Fruit fly (Drosophila melanogaster): Measurements from ENCODE around the gene mRpS7.

The mRpS7 gene

DNA sequence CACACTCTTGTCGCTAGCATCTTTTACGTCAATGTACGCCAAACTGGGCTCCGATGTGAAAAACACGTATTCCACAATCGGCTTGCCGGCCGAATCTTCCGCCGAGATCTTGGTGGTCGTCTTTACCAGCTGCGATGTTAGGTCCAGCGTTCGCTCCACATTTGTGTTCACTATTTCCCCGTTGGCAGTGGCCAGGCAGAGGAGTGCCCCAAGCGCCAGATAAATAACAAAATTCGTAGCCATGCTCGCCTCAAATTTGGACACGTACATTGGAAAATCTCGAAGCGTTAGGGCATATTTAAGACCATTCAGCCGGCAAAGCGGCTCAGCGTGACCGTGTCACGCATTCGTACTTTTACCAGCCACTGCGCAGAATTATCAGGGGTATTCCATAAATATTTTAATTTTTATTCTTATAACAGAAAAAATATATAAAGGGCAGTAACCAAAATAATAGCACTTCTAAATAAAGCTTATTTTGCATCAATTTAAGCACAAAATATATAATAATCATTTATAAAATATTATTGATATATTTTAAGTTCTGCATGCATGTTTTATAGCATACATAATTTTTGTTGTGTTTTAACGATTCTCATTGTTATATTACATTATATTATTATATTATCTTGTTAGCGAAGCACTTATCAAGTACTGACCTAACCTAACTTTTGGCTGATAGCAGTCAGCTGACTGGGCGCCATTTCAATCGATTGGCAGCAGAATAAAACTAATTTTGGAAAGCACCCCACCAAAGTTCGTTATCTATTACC is 10.8 kb upstream of the mRpS7 start, which contains the start of the genes CG33303 and dpr19:
CG33303 (minus strand) TSS at position 294 of the 773 bp plus-strand sequence.
dpr19 (plus strand) TSS at position 705 of the 773 bp plus-strand sequence.
- TF ChIP-seq CTCF (optimal IDR thresholded peaks at IDR 0.05) (no peak), CG8478 (optimal IDR thresholded peaks at IDR 0.05) (no peak)

dm6 chr2L:10376276-10376675 is 10.2 kb upstream of the mRpS7 start:
- no peak for TF ChIP-seq CG8478 (optimal IDR thresholded peaks at IDR 0.05)
- no peak for TF ChIP-seq CTCF (optimal IDR thresholded peaks at IDR 0.05)

DNA sequence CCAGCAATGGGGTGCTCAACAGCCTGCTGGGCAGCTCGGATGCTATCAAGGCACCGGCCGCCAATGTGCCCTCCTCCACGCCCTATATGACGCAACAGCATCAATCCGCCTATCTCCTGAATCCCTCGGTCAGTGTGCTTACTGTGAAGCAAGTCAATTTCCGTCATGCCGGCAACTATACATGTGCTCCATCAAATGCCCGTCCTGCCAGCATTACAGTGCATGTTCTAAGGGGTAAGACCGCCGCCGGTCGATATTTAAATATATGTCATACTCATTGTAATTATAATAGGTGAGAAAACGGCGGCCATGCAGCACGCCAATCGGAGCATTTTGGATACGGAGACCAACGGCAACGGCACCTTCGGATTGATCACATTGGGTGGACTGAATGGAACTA is 7.8 kb upstream of the mRpS7 start:
- no peak for TF ChIP-seq CTCF (optimal IDR thresholded peaks at IDR 0.05)
- TF ChIP-seq CG8478 (optimal IDR thresholded peaks at IDR 0.05), result no peak

DNA sequence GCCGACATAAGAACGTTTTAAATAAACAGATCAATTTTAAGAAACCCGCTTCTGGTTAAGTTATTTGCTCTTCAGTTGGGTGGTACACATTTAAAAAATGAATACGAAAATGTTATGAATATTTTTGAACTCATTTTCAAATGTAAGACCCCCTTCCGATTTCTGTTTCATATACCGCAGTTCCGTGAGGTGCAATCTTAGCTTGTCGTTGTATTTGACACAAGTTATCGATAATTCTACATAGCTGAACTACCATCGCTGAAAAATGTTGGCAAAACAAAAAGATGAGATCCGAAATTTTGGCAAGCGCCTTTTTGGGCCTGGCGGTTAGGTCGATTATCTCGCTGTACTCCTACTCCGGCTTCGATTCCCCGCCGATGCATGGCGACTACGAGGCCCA is 6.6 kb upstream of the mRpS7 start, which contains the start of gene gny:
gny (plus strand) TSS at position 239 of the 400 bp plus-strand sequence.
- TF ChIP-seq CTCF (optimal IDR thresholded peaks at IDR 0.05), result peak; percentile 12 to 32
- TF ChIP-seq CG8478 (optimal IDR thresholded peaks at IDR 0.05), result no peak

DNA sequence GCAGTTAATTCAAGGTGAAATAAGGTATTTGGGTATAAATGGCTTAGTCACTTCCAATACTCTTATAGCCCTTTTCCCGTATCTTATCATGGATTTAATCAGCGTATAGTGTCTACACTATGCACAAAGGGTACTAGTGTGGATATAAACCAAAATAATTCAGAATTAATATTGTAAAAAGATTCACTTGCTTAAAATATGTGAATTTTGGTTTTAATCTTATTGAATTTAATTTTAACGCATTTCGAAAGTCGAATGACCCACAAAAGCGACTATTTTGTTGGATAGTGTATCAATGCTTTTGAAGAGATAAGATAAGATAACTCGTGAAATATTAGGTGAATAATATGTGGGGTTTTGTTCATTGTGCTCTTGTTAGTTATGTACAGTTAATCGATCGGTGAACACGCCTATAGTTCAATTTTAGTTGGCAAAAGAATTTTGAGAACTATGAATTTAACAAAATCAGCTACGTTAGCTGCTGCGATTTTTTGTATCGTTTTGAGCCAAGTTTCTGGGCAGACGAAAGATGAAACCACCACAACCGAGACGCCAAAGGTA is 4.5 kb upstream of the mRpS7 start, which contains the start of gene CG5096:
CG5096 (plus strand) TSS at position 374 of the 561 bp plus-strand sequence.
- TF ChIP-seq CG8478 (optimal IDR thresholded peaks at IDR 0.05), result no peak
- TF ChIP-seq CTCF (optimal IDR thresholded peaks at IDR 0.05), result no peak

- TF ChIP-seq CG8478 (optimal IDR thresholded peaks at IDR 0.05) (no peak), CTCF (optimal IDR thresholded peaks at IDR 0.05) (no peak)
These were observed 362 bp downstream of the mRpS7 start for dm6 chr2L:10386824-10387223.

DNA sequence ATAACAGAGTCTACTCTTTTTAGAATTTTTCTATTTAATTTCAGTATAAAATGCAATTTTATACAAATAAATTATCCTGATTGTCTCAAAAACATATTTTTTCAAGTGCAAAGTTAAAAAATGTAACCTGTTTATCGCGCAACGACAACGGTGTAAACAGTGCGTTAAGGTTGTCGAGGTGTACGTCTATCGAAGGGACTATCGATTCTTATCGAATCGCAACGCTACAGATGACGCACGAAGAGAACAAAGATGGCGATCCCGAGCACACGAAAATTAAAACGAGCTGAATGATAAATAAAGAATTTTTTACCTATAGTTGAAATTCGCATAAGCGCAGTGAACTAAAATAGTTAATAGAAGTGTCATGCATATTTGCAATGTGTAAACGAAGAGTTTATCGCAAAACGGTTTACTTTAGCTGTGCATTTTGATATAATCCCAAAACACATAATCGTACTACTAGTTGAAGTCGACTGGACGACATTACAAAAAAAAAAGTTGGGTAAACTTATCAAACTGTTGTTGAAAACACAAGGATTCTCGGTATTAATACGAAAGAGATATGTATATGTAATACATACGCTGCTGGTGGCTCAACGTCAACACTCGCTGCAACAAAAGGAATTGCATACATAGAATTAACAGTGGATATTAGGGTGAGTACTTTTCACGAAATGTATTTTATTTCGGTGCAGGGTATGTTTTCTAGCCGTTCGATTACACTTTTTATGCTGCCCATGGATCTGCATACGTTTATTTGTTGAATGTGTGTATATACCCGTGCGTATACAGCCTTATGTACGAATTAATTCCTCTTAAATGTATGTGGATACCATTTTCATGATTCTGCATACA is 1.6 kb downstream of the mRpS7 start, which contains the start of gene da:
da (plus strand) TSS at position 237 of the 858 bp plus-strand sequence.
- no peak for TF ChIP-seq CG8478 (optimal IDR thresholded peaks at IDR 0.05)
- TF ChIP-seq CTCF (optimal IDR thresholded peaks at IDR 0.05), result peak in 1 of 2 experiments; percentile 51

- TF ChIP-seq CG8478 (optimal IDR thresholded peaks at IDR 0.05), result no peak
- TF ChIP-seq CTCF (optimal IDR thresholded peaks at IDR 0.05), result no peak
These were observed 7.0 kb downstream of the mRpS7 start for dm6 chr2L:10393467-10393866.

- TF ChIP-seq CG8478 (optimal IDR thresholded peaks at IDR 0.05), result no peak
- TF ChIP-seq CTCF (optimal IDR thresholded peaks at IDR 0.05), result no peak
These were observed 8.6 kb downstream of the mRpS7 start for dm6 chr2L:10395035-10395434.

DNA sequence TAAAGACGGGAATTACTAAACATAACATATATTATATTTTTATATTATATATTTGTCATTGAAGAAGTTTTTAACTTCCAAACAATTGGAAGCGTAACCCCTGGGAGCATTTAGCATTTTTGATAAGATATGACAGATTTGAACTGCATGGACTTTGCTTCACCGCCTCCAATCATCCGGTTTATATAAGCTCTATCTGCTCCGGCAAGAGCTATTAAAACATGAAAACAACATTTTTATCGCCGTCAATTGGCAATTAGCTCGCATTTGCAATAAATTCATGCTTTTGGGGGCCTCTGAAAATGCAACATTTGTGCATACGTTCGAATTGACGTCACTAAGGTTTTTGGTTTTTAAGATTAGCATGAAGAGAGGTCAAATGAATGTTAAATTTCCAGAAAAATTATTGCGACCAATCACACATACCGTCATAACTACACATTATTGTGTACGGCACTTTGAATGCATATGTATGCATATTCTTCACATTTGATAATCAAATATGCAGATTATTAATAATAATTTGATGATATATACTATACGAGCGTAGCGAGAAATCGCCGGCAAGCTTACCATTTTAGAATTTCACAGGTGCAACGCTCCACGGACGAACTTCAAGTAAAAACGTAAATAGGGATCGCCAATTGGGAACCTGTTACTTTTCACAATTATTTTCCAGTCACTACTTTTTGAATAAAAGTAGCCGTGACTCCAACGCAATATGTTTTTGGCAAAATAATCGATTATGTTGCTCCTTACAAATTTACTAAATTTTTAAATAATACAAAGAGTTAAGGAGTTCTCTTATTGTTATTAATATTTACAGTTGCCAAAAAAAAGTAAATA is 9.4 kb downstream of the mRpS7 start, which contains the start of gene Mdh1:
Mdh1 (minus strand) TSS at position 691 of the 846 bp plus-strand sequence.
- TF ChIP-seq CG8478 (optimal IDR thresholded peaks at IDR 0.05), result no peak
- no peak for TF ChIP-seq CTCF (optimal IDR thresholded peaks at IDR 0.05)

DNA sequence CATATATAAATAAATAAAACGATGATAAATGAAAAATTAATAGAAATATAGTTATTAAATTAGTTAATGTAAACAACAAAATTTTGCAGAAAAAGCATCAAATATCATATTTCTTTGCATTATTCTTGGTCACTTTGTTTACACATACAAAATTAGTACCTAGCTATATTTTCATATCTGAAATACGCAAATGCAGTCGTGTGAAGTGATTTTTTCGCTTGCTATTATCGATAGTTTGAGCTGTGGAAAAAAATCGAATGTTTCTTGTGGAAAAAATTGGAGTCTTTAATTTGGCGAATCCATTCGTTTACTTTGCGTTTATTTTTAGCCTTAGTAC is 10.0 kb downstream of the mRpS7 start, which contains the start of gene Cnot4:
Cnot4 (plus strand) TSS at position 229 of the 337 bp plus-strand sequence.
- no peak for TF ChIP-seq CG8478 (optimal IDR thresholded peaks at IDR 0.05)
- no peak for TF ChIP-seq CTCF (optimal IDR thresholded peaks at IDR 0.05)

DNA sequence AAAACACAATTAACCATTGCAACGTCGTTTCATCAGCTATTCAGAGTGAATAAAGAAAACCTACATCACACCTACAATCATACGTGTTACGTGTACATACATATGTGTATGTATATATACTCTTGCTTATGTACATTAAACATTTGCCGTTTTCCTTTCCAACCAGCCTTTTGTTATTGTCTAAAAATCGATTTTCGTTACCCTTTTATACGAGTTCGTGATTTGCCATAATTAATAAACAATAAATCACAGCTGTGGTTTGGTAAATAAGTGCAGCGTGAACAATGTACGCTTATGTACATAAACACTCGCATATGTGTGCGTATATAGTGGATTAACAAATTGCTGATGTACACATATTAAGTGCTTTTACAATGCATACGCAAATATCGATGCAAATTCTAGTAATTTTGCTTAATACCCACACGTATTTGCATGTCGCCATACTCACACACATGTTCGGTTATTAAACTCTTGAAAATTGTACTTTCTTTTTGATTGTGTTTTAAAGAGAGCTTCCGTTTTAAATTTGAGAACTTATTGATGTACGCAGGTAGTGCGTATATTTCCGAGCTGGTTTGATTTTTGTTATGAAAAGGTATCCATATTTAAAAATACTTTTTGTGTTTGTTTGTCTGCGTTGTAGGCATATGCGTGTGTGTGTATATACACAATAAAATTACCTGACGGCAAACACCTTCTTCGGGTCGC is 10.6 kb downstream of the mRpS7 start:
- no peak for TF ChIP-seq CTCF (optimal IDR thresholded peaks at IDR 0.05)
- no peak for TF ChIP-seq CG8478 (optimal IDR thresholded peaks at IDR 0.05)

dm6 chr2L:10403803-10404315 is 17.4 kb downstream of the mRpS7 start:
- TF ChIP-seq CTCF (optimal IDR thresholded peaks at IDR 0.05) (no peak), CG8478 (optimal IDR thresholded peaks at IDR 0.05) (no peak)

All from S2 (cell line).